Worm (Caenorhabditis elegans): ENCODE data around the gene him-5.

DNA sequence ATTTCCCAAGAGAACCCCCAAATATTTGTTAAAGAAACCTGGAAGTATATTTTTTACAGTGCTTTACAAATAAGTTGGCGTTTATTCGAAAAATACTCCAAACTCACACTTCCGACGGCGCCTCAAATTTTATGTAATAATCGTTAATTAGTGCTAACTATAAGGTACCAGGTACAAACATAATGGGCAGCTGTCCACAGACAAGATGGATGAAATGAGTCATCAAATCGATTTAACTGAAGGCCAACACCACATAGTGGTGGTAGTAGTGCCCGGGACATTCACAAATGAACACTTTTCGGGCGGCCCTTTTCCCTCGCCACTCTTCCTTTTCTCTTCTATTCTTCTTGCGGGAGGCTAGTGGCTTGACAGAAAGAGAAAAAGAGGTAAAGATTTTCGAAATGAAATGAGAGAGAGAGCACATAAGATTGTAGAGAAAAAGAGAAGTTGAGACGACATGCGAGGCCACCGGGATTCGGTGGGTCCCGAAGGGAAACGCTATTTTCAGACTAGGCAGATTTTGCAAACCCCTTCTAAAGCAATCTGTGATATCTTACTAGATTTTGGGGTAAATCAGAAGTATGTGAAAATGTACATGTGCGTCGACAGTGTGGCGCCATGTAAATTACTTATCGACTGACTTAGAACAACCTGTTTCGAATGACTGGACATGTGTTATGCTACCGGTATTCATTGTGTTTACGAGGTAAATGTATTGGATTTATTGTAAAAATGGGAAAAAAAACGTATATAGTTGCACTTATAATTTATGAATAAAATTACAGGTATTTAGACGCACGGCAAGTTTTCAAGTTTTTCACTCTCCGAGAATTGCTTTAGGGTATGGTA lies 49.2 kb downstream of the him-5 start:
- TF ChIP-seq pqm-1 (tag; optimal IDR thresholded peaks at IDR 0.05) (no peak), ceh-14 (tag; optimal IDR thresholded peaks at IDR 0.05) (no peak), C08G9.2 (tag; optimal IDR thresholded peaks at IDR 0.05) (no peak)
